Worm (Caenorhabditis elegans) whole organism, mixed stage, embryonic: ENCODE data around the gene osm-5.
A peak's percentile ranks its signal among the peaks of the same experiment; 100 is the strongest.

Source experiments
- M03D4.4 ChIP-seq: sonication (generic microtip); optimal IDR thresholded peaks from 2 replicates; lab custom pipeline; 2017; ENCODE audit warnings: mild to moderate bottlenecking, missing genetic modification characterization, missing compliant biosample characterization
- bed-3 ChIP-seq: fragments of 200-800 bp; sonication (Bioruptor generic); optimal IDR thresholded peaks from 3 replicates; lab custom pipeline; 2018; ENCODE audit warnings: mild to moderate bottlenecking, missing genetic modification characterization, moderate library complexity, missing compliant biosample characterization
- blmp-1 ChIP-seq: fragments of 150-350 bp; optimal IDR thresholded peaks from 2 replicates; lab custom pipeline; 2014; ENCODE audit warnings: missing biosample characterization, missing genetic modification characterization
- ceh-39 ChIP-seq: fragments of 150-350 bp; optimal IDR thresholded peaks from 2 replicates; lab custom pipeline; 2014; ENCODE audit warnings: missing biosample characterization, missing genetic modification characterization
- ceh-43 ChIP-seq: fragments of 200-800 bp; sonication (Bioruptor generic); optimal IDR thresholded peaks from 2 replicates; lab custom pipeline; 2018; ENCODE audit warnings: mild to moderate bottlenecking, missing genetic modification characterization, moderate library complexity, missing compliant biosample characterization
- ceh-83 ChIP-seq: fragments of 200-800 bp; sonication (Bioruptor generic); optimal IDR thresholded peaks from 2 replicates; lab custom pipeline; 2018; ENCODE audit warnings: mild to moderate bottlenecking, missing genetic modification characterization, missing compliant biosample characterization
- ces-1 ChIP-seq: fragments of 150-350 bp; optimal IDR thresholded peaks from 2 replicates; lab custom pipeline; 2014; ENCODE audit warnings: missing biosample characterization, missing genetic modification reagents, missing genetic modification characterization
- cnd-1 ChIP-seq: fragments of 200-800 bp; sonication (Bioruptor generic); optimal IDR thresholded peaks from 2 replicates; lab custom pipeline; 2018; ENCODE audit warnings: mild to moderate bottlenecking, missing genetic modification characterization, missing compliant biosample characterization
- drap-1 ChIP-seq: fragments of 200-800 bp; sonication (Bioruptor generic); optimal IDR thresholded peaks from 3 replicates; lab custom pipeline; 2018; ENCODE audit warnings: mild to moderate bottlenecking, missing genetic modification characterization, missing compliant biosample characterization
- elt-1 ChIP-seq: sonication (generic microtip); optimal IDR thresholded peaks from 2 replicates; lab custom pipeline; 2017; ENCODE audit warnings: missing genetic modification characterization, mild to moderate bottlenecking, missing compliant biosample characterization, antibody characterized with exemption, moderate library complexity, borderline replicate concordance; ENCODE audit not compliant: insufficient read depth
- elt-3 ChIP-seq: fragments of 150-350 bp; optimal IDR thresholded peaks from 2 replicates; lab custom pipeline; 2014; ENCODE audit warnings: missing biosample characterization, missing genetic modification characterization
- flh-1 ChIP-seq: fragments of 200-800 bp; sonication (Bioruptor generic); optimal IDR thresholded peaks from 2 replicates; lab custom pipeline; 2018; ENCODE audit warnings: mild to moderate bottlenecking, missing genetic modification characterization, moderate library complexity, missing compliant biosample characterization
- ham-2 ChIP-seq: fragments of 200-800 bp; sonication (Bioruptor generic); optimal IDR thresholded peaks from 2 replicates; lab custom pipeline; 2018; ENCODE audit warnings: mild to moderate bottlenecking, missing genetic modification characterization, missing compliant biosample characterization
- hlh-1 ChIP-seq: fragments of 150-350 bp; optimal IDR thresholded peaks from 2 replicates; lab custom pipeline; 2014; ENCODE audit warnings: missing biosample characterization, missing genetic modification reagents, missing genetic modification characterization
- lin-13 ChIP-seq: fragments of 150-350 bp; optimal IDR thresholded peaks from 2 replicates; lab custom pipeline; 2014; ENCODE audit warnings: missing biosample characterization, missing genetic modification characterization
- lin-32 ChIP-seq: fragments of 200-800 bp; sonication (Bioruptor generic); optimal IDR thresholded peaks from 2 replicates; lab custom pipeline; 2018; ENCODE audit warnings: mild to moderate bottlenecking, missing genetic modification characterization, missing compliant biosample characterization
- lsy-2 ChIP-seq: fragments of 150-350 bp; optimal IDR thresholded peaks from 2 replicates; lab custom pipeline; 2014; ENCODE audit warnings: missing biosample characterization, missing genetic modification characterization
- mab-5 ChIP-seq: fragments of 150-350 bp; optimal IDR thresholded peaks from 2 replicates; lab custom pipeline; 2014; ENCODE audit warnings: missing biosample characterization, missing genetic modification characterization
- mep-1 ChIP-seq: fragments of 150-350 bp; optimal IDR thresholded peaks from 2 replicates; lab custom pipeline; 2017; ENCODE audit warnings: missing biosample characterization, missing genetic modification reagents, missing genetic modification characterization, inconsistent platforms
- mls-2 ChIP-seq: sonication (generic microtip); optimal IDR thresholded peaks from 2 replicates; lab custom pipeline; 2016; ENCODE audit warnings: mild to moderate bottlenecking, missing genetic modification characterization, moderate library complexity, missing compliant biosample characterization
- nhr-12 ChIP-seq: fragments of 150-350 bp; optimal IDR thresholded peaks from 2 replicates; lab custom pipeline; 2014; ENCODE audit warnings: missing biosample characterization, missing genetic modification characterization
- nhr-2 ChIP-seq: fragments of 150-350 bp; optimal IDR thresholded peaks from 2 replicates; lab custom pipeline; 2014; ENCODE audit warnings: missing biosample characterization, missing genetic modification characterization
- nhr-237 ChIP-seq: fragments of 150-350 bp; optimal IDR thresholded peaks from 2 replicates; lab custom pipeline; 2014; ENCODE audit warnings: missing biosample characterization, missing genetic modification characterization
- nhr-28 ChIP-seq: fragments of 150-350 bp; optimal IDR thresholded peaks from 2 replicates; lab custom pipeline; 2014; ENCODE audit warnings: missing biosample characterization, missing genetic modification characterization
- nhr-76 ChIP-seq: sonication (generic microtip); optimal IDR thresholded peaks from 2 replicates; lab custom pipeline; 2017; ENCODE audit warnings: missing biosample characterization, missing genetic modification characterization
- pha-4 ChIP-seq: fragments of 150-350 bp; optimal IDR thresholded peaks from 2 replicates; lab custom pipeline; 2018; ENCODE audit warnings: missing biosample characterization, missing genetic modification reagents, missing genetic modification characterization
- sem-2 ChIP-seq: fragments of 200-800 bp; sonication (Bioruptor generic); optimal IDR thresholded peaks from 2 replicates; lab custom pipeline; 2018; ENCODE audit warnings: mild to moderate bottlenecking, missing genetic modification characterization, missing compliant biosample characterization
- snpc-4 ChIP-seq: fragments of 150-350 bp; optimal IDR thresholded peaks from 2 replicates; lab custom pipeline; 2014; ENCODE audit warnings: missing biosample characterization, missing genetic modification characterization
- sptf-1 ChIP-seq: sonication (generic microtip); optimal IDR thresholded peaks from 2 replicates; lab custom pipeline; 2017; ENCODE audit warnings: mild to moderate bottlenecking, missing genetic modification characterization, moderate library complexity, missing compliant biosample characterization
- tbx-8 ChIP-seq: fragments of 200-800 bp; sonication (Bioruptor generic); optimal IDR thresholded peaks from 2 replicates; lab custom pipeline; 2018; ENCODE audit warnings: mild to moderate bottlenecking, missing genetic modification characterization, moderate library complexity, missing compliant biosample characterization
- unc-120 ChIP-seq: sonication (generic microtip); optimal IDR thresholded peaks from 2 replicates; lab custom pipeline; 2017; ENCODE audit warnings: missing genetic modification characterization, missing compliant biosample characterization; ENCODE audit not compliant: poor library complexity, severe bottlenecking
- unc-39 ChIP-seq: fragments of 150-350 bp; optimal IDR thresholded peaks from 2 replicates; lab custom pipeline; 2014; ENCODE audit warnings: missing biosample characterization, missing genetic modification characterization
- unc-62 ChIP-seq: fragments of 150-350 bp; optimal IDR thresholded peaks from 2 replicates; lab custom pipeline; 2014; ENCODE audit warnings: missing biosample characterization, missing genetic modification reagents, missing genetic modification characterization
- zip-8 ChIP-seq: fragments of 150-350 bp; optimal IDR thresholded peaks from 2 replicates; lab custom pipeline; 2014; ENCODE audit warnings: missing biosample characterization, missing genetic modification characterization
- ztf-11 ChIP-seq: fragments of 150-350 bp; optimal IDR thresholded peaks from 2 replicates; lab custom pipeline; 2014; ENCODE audit warnings: missing biosample characterization, missing genetic modification characterization

Gene osm-5

DNA sequence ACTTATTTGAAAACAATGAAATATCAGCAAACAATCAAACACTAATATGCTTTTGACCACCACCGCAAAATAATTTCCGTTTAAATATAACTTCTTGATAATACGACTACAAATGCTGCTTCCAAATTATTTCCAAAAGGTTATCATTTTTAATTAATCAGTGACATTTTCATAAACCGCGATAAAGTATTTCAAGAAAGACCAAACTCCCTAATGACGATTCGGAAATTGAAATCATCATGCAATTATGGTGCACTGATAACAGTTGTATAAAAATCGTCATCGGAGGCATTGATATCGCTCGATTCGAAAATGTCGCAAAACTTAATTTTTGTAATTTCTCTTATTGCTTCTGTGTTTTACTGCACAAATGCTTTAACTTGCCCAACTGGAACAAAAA, 47.4 kb downstream of the osm-5 start, which contains the start of gene clec-265:
Gene clec-265, plus strand, starts transcription at position 300 of the 400 bp plus-strand sequence.
- TF ChIP-seq lin-32 (GFP tag; lab: Kevin White, UChicago) (no peak), mep-1 (tag; lab: Kevin White, UChicago) (no peak)

- TF ChIP-seq ztf-11 (tag; lab: Kevin White, UChicago) (no peak), mab-5 (no peak), elt-3 (tag; lab: Kevin White, UChicago) (no peak), nhr-76 (tag; lab: Kevin White, UChicago) (no peak), nhr-2 (tag; lab: Kevin White, UChicago) (no peak), lsy-2 (tag; lab: Kevin White, UChicago) (no peak), nhr-28 (tag; lab: Kevin White, UChicago) (no peak), ceh-43 (GFP tag; lab: Kevin White, UChicago) (no peak), bed-3 (GFP tag; lab: Kevin White, UChicago) (no peak), sptf-1 (no peak), pha-4 (tag; lab: Kevin White, UChicago) (no peak), mep-1 (tag; lab: Kevin White, UChicago) (no peak), tbx-8 (GFP tag; lab: Kevin White, UChicago) (no peak), sem-2 (GFP tag; lab: Kevin White, UChicago) (no peak), ham-2 (GFP tag; lab: Kevin White, UChicago) (no peak), cnd-1 (tag; lab: Kevin White, UChicago) (no peak), hlh-1 (no peak), ces-1 (GFP tag; lab: Kevin White, UChicago) (no peak)
Measured at ce11 chrX:3033492-3033891, 49.4 kb downstream of the osm-5 start.

ce11 chrX:3034203-3034602, 50.1 kb downstream of the osm-5 start, which contains the start of gene M02F4.2:
TSS of gene M02F4.2 (minus strand) at chrX:3034303.
- TF ChIP-seq sem-2 (GFP tag; lab: Kevin White, UChicago) (no peak), blmp-1 (tag; lab: Kevin White, UChicago) (no peak), ceh-83 (GFP tag; lab: Kevin White, UChicago) (no peak), unc-62 (GFP tag; lab: Kevin White, UChicago) (no peak), ceh-39 (tag; lab: Kevin White, UChicago) (no peak), snpc-4 (tag; lab: Kevin White, UChicago) (no peak), nhr-2 (tag; lab: Kevin White, UChicago) (no peak), sptf-1 (no peak), lin-32 (GFP tag; lab: Kevin White, UChicago) (no peak), flh-1 (GFP tag; lab: Kevin White, UChicago) (no peak), mep-1 (tag; lab: Kevin White, UChicago) (no peak), mls-2 (tag; lab: Kevin White, UChicago) (no peak), nhr-76 (tag; lab: Kevin White, UChicago) (no peak), drap-1 (GFP tag; lab: Kevin White, UChicago) (no peak)

DNA sequence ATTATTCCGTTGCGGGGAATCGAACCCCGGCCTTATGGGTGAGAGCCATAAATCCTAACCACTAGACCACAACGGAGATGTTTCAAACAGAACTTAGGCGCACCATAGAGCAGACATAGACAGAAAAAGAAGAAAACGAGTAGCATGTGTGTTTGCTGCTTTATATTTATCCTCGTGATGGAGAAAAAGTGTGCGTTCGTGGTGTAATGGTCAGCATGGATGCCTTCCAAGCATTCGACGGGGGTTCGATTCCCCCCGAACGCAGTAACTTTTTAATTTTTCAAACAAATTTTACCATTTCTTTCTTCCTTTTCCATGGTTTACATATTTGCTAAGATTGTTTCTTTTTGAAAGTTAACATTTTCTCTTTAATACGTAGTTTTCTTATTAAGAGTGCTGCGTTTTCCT, 51.9 kb downstream of the osm-5 start:
- TF ChIP-seq M03D4.4 (tag; lab: Kevin White, UChicago) (peak; percentile 93), mep-1 (tag; lab: Kevin White, UChicago) (peak; percentile 88), nhr-2 (tag; lab: Kevin White, UChicago) (peak; percentile 34), elt-1 (tag; lab: Kevin White, UChicago) (peak; percentile 3), sem-2 (GFP tag; lab: Kevin White, UChicago) (peak; percentile 86), drap-1 (GFP tag; lab: Kevin White, UChicago) (peak; percentile 96), unc-62 (GFP tag; lab: Kevin White, UChicago) (peak; percentile 72), lin-32 (GFP tag; lab: Kevin White, UChicago) (peak; percentile 84), nhr-76 (tag; lab: Kevin White, UChicago) (no peak), hlh-1 (peak; percentile 57), nhr-12 (no peak), ceh-43 (GFP tag; lab: Kevin White, UChicago) (peak; percentile 86), nhr-28 (tag; lab: Kevin White, UChicago) (peak; percentile 70), mls-2 (tag; lab: Kevin White, UChicago) (peak; percentile 97), tbx-8 (GFP tag; lab: Kevin White, UChicago) (peak; percentile 81), lsy-2 (tag; lab: Kevin White, UChicago) (peak; percentile 43), lin-13 (peak; percentile 69), unc-120 (tag; lab: Kevin White, UChicago) (peak; percentile 97), unc-39 (tag; lab: Kevin White, UChicago) (peak; percentile 49), cnd-1 (tag; lab: Kevin White, UChicago) (peak; percentile 87), ztf-11 (tag; lab: Kevin White, UChicago) (peak; percentile 60), elt-3 (tag; lab: Kevin White, UChicago) (peak; percentile 49), sptf-1 (peak; percentile 97), ham-2 (GFP tag; lab: Kevin White, UChicago) (peak; percentile 89), flh-1 (GFP tag; lab: Kevin White, UChicago) (peak; percentile 88), mab-5 (peak; percentile 27), bed-3 (GFP tag; lab: Kevin White, UChicago) (peak; percentile 90), ceh-83 (GFP tag; lab: Kevin White, UChicago) (peak; percentile 94), pha-4 (tag; lab: Kevin White, UChicago) (peak; percentile 60), snpc-4 (tag; lab: Kevin White, UChicago) (no peak), blmp-1 (tag; lab: Kevin White, UChicago) (no peak), zip-8 (tag; lab: Kevin White, UChicago) (no peak), ceh-39 (tag; lab: Kevin White, UChicago) (peak; percentile 1), nhr-237 (tag; lab: Kevin White, UChicago) (peak; percentile 84), ces-1 (GFP tag; lab: Kevin White, UChicago) (peak; percentile 88)
